Fruit fly (Drosophila melanogaster) whole organism, embryonic: ENCODE results near the gene Nse1.
A peak's percentile ranks its signal among the peaks of the same experiment; 100 is the strongest.

Experiments used
- Aef1 ChIP-seq: fragments of 200-800 bp; sonication (Bioruptor generic); IDR thresholded peaks from 3 replicates; pipeline ENCODE4 v1.3.6; 2022; ENCODE audit warnings: missing biosample characterization, missing genetic modification characterization
- CG11696 ChIP-seq: fragments of 200-800 bp; sonication (Bioruptor generic); IDR thresholded peaks from 2 replicates; pipeline ENCODE4 v1.3.6; 2022; ENCODE audit warnings: missing biosample characterization, missing genetic modification characterization
- CG12744 ChIP-seq: fragments of 200-800 bp; sonication (Bioruptor generic); optimal IDR thresholded peaks from 2 replicates; lab custom pipeline; 2016; ENCODE audit warnings: missing biosample characterization, missing genetic modification characterization
- CG13296 ChIP-seq: fragments of 200-800 bp; sonication (Bioruptor generic); optimal IDR thresholded peaks from 3 replicates; lab custom pipeline; 2018; ENCODE audit warnings: missing biosample characterization, mild to moderate bottlenecking, missing genetic modification characterization
- CG14667 ChIP-seq: fragments of 200-800 bp; sonication (Bioruptor generic); IDR thresholded peaks from 2 replicates; pipeline ENCODE4 v1.3.6; 2022; ENCODE audit warnings: missing biosample characterization, missing genetic modification characterization
- CG14965 ChIP-seq: fragments of 200-800 bp; sonication (Bioruptor generic); optimal IDR thresholded peaks from 2 replicates; lab custom pipeline; 2016; ENCODE audit warnings: missing biosample characterization, missing genetic modification characterization, borderline replicate concordance
- CG1603 ChIP-seq: fragments of 200-800 bp; sonication (Bioruptor generic); optimal IDR thresholded peaks from 2 replicates; lab custom pipeline; 2019; ENCODE audit warnings: missing biosample characterization, mild to moderate bottlenecking, missing genetic modification characterization, moderate library complexity
- CG16779 ChIP-seq: fragments of 200-800 bp; sonication (Bioruptor generic); IDR thresholded peaks from 2 replicates; pipeline ENCODE4 v1.3.6; 2022; ENCODE audit warnings: missing biosample characterization, missing genetic modification characterization
- CG16815 ChIP-seq: fragments of 200-800 bp; sonication (Bioruptor generic); optimal IDR thresholded peaks from 3 replicates; lab custom pipeline; 2017; ENCODE audit warnings: missing biosample characterization, mild to moderate bottlenecking, missing genetic modification characterization
- CG1792 ChIP-seq: fragments of 200-800 bp; sonication (Bioruptor generic); optimal IDR thresholded peaks from 2 replicates; lab custom pipeline; 2016; ENCODE audit warnings: missing biosample characterization, missing genetic modification characterization
- CG32532 ChIP-seq: fragments of 200-800 bp; sonication (Bioruptor generic); IDR thresholded peaks from 2 replicates; pipeline ENCODE4 v1.3.6; 2022; ENCODE audit warnings: missing biosample characterization, missing genetic modification characterization
- CG3281 ChIP-seq: fragments of 200-800 bp; sonication (Bioruptor generic); optimal IDR thresholded peaks from 3 replicates; lab custom pipeline; 2017; ENCODE audit warnings: missing biosample characterization, mild to moderate bottlenecking, missing genetic modification characterization
- CG4707 ChIP-seq: fragments of 200-800 bp; sonication (Bioruptor generic); optimal IDR thresholded peaks from 2 replicates; lab custom pipeline; 2018; ENCODE audit warnings: missing biosample characterization, mild to moderate bottlenecking, missing genetic modification characterization, moderate library complexity
- CG6254 ChIP-seq: fragments of 200-800 bp; sonication (Bioruptor generic); optimal IDR thresholded peaks from 3 replicates; lab custom pipeline; 2017; ENCODE audit warnings: mild to moderate bottlenecking, missing biosample characterization, missing genetic modification reagents, missing genetic modification characterization
- CG7372 ChIP-seq: fragments of 200-800 bp; sonication (Bioruptor generic); IDR thresholded peaks from 2 replicates; pipeline ENCODE4 v1.3.6; 2022; ENCODE audit warnings: missing biosample characterization, missing genetic modification characterization
- CG7556 ChIP-seq: fragments of 200-800 bp; sonication (Bioruptor generic); optimal IDR thresholded peaks from 2 replicates; lab custom pipeline; 2017; ENCODE audit warnings: missing biosample characterization, mild to moderate bottlenecking, missing genetic modification characterization
- CG8281 ChIP-seq: fragments of 200-800 bp; sonication (Bioruptor generic); optimal IDR thresholded peaks from 2 replicates; lab custom pipeline; 2018; ENCODE audit warnings: missing biosample characterization, mild to moderate bottlenecking, missing genetic modification characterization, moderate library complexity
- CG8359 ChIP-seq: fragments of 200-800 bp; sonication (Bioruptor generic); optimal IDR thresholded peaks from 2 replicates; lab custom pipeline; 2017; ENCODE audit warnings: missing biosample characterization, mild to moderate bottlenecking, missing genetic modification characterization, borderline replicate concordance
- CG9727 ChIP-seq: fragments of 200-800 bp; sonication (Bioruptor generic); optimal IDR thresholded peaks from 3 replicates; lab custom pipeline; 2017; ENCODE audit warnings: missing biosample characterization, mild to moderate bottlenecking, missing genetic modification characterization
- CG9932 ChIP-seq: fragments of 200-800 bp; sonication (Bioruptor generic); IDR thresholded peaks from 2 replicates; pipeline ENCODE4 v1.3.6; 2022; ENCODE audit warnings: missing biosample characterization, missing genetic modification characterization
- D ChIP-seq, 2 experiments: fragments of 200-800 bp in 1 of 2; fragments of >200 bp in 1 of 2; sonication (Bioruptor generic) in 1 of 2; optimal IDR thresholded peaks; 2 replicates in 1 of 2; 3 replicates in 1 of 2; lab custom pipeline; 2017; ENCODE audit warnings: mild to moderate bottlenecking in 1 of 2, missing biosample characterization in 1 of 2, missing genetic modification characterization in 1 of 2, missing genetic modification reagents in 1 of 2
- GATAe ChIP-seq: fragments of 200-800 bp; sonication (Bioruptor generic); conservative IDR thresholded peaks from 2 replicates; pipeline ENCODE4 v1.3.6; 2022; ENCODE audit warnings: missing biosample characterization, missing genetic modification characterization
- HmgZ ChIP-seq: fragments of 200-800 bp; sonication (Bioruptor generic); optimal IDR thresholded peaks from 2 replicates; lab custom pipeline; 2018; ENCODE audit warnings: missing biosample characterization, mild to moderate bottlenecking, missing genetic modification characterization
- Hr39 ChIP-seq: fragments of >200 bp; optimal IDR thresholded peaks from 2 replicates; lab custom pipeline; 2017
- Med ChIP-seq: fragments of 200-800 bp; sonication (Bioruptor generic); peaks from one replicate; lab custom pipeline; 2016; ENCODE audit warnings: missing biosample characterization, missing genetic modification characterization, mild to moderate bottlenecking, inconsistent platforms, moderate library complexity
- NC2α ChIP-seq: fragments of 200-800 bp; sonication (Bioruptor generic); optimal IDR thresholded peaks from 2 replicates; lab custom pipeline; 2016; ENCODE audit warnings: missing biosample characterization, missing genetic modification characterization
- Neu2 ChIP-seq: fragments of 200-800 bp; sonication (Bioruptor generic); optimal IDR thresholded peaks from 3 replicates; lab custom pipeline; 2016; ENCODE audit warnings: missing biosample characterization, missing genetic modification characterization, borderline replicate concordance
- Nf-YA ChIP-seq: fragments of 200-800 bp; sonication (Bioruptor generic); IDR thresholded peaks from 2 replicates; pipeline ENCODE4 v1.3.6; 2022; ENCODE audit warnings: missing biosample characterization, missing genetic modification characterization
- Sox100B ChIP-seq: fragments of 200-800 bp; sonication (Bioruptor generic); optimal IDR thresholded peaks from 3 replicates; lab custom pipeline; 2018; ENCODE audit warnings: missing biosample characterization, mild to moderate bottlenecking, missing genetic modification characterization
- Xrp1 ChIP-seq: fragments of 200-800 bp; sonication (Bioruptor generic); IDR thresholded peaks from 2 replicates; pipeline ENCODE4 v1.3.6; 2022; ENCODE audit warnings: missing biosample characterization, missing genetic modification characterization
- al ChIP-seq: fragments of 200-800 bp; sonication (Bioruptor generic); IDR thresholded peaks from 2 replicates; pipeline ENCODE4 v1.3.6; 2022; ENCODE audit warnings: missing biosample characterization, missing genetic modification characterization
- ato ChIP-seq: fragments of 200-800 bp; sonication (Bioruptor generic); IDR thresholded peaks from 2 replicates; pipeline ENCODE4 v1.3.6; 2022; ENCODE audit warnings: missing biosample characterization, missing genetic modification characterization; ENCODE audit not compliant: partially characterized antibody
- bbx ChIP-seq: fragments of 200-800 bp; sonication (Bioruptor generic); IDR thresholded peaks from 2 replicates; pipeline ENCODE4 v1.3.6; 2022; ENCODE audit warnings: missing biosample characterization, missing genetic modification characterization; ENCODE audit not compliant: partially characterized antibody
- bigmax ChIP-seq: fragments of 200-800 bp; sonication (Bioruptor generic); optimal IDR thresholded peaks from 2 replicates; lab custom pipeline; 2018; ENCODE audit warnings: missing biosample characterization, mild to moderate bottlenecking, missing genetic modification characterization
- btn ChIP-seq: fragments of 200-800 bp; sonication (Bioruptor generic); optimal IDR thresholded peaks from 2 replicates; lab custom pipeline; 2016; ENCODE audit warnings: missing biosample characterization, missing genetic modification characterization
- cwo ChIP-seq: fragments of 200-800 bp; sonication (Bioruptor generic); optimal IDR thresholded peaks from 3 replicates; lab custom pipeline; 2017; ENCODE audit warnings: missing biosample characterization, missing genetic modification characterization, mild to moderate bottlenecking, moderate library complexity, missing genetic modification reagents
- danr ChIP-seq: fragments of 200-800 bp; sonication (Bioruptor generic); IDR thresholded peaks from 2 replicates; pipeline ENCODE4 v1.3.6; 2022; ENCODE audit warnings: missing biosample characterization, missing genetic modification characterization
- disco-r ChIP-seq: fragments of 200-800 bp; sonication (Bioruptor generic); optimal IDR thresholded peaks from 2 replicates; lab custom pipeline; 2016; ENCODE audit warnings: missing biosample characterization, missing genetic modification characterization
- dmrt11E ChIP-seq: fragments of 200-800 bp; sonication (Bioruptor generic); optimal IDR thresholded peaks from 3 replicates; lab custom pipeline; 2018; ENCODE audit warnings: missing biosample characterization, mild to moderate bottlenecking, missing genetic modification characterization, moderate library complexity
- eve ChIP-seq, 2 experiments: fragments of >200 bp; optimal IDR thresholded peaks; 2 replicates each; lab custom pipeline; 2017; ENCODE audit warnings: missing biosample characterization in 2 of 2, missing genetic modification characterization in 2 of 2
- eyg ChIP-seq: fragments of 200-800 bp; sonication (Bioruptor generic); optimal IDR thresholded peaks from 3 replicates; lab custom pipeline; 2016; ENCODE audit warnings: missing biosample characterization, missing genetic modification characterization
- hkb ChIP-seq, 2 experiments: fragments of 200-800 bp in 1 of 2; fragments of >200 bp in 1 of 2; sonication (Bioruptor generic) in 1 of 2; IDR thresholded peaks in 1 of 2; optimal IDR thresholded peaks in 1 of 2; 2 replicates each; pipeline versions ENCODE4 v1.3.6 to Lab custom; 2017 to 2022; ENCODE audit warnings: missing biosample characterization in 1 of 2, missing genetic modification characterization in 1 of 2
- hth ChIP-seq: fragments of >200 bp; optimal IDR thresholded peaks from 2 replicates; lab custom pipeline; 2017; ENCODE audit warnings: inconsistent platforms
- insv ChIP-seq, 2 experiments: fragments of 200-800 bp; sonication (Bioruptor generic); optimal IDR thresholded peaks; 3 replicates each; lab custom pipeline; 2016 to 2018; ENCODE audit warnings: missing biosample characterization in 2 of 2, missing genetic modification characterization in 2 of 2
- jigr1 ChIP-seq: fragments of 200-800 bp; sonication (Bioruptor generic); IDR thresholded peaks from 3 replicates; pipeline ENCODE4 v1.3.6; 2022; ENCODE audit warnings: missing biosample characterization, missing genetic modification characterization
- lilli ChIP-seq: fragments of 200-800 bp; sonication (Bioruptor generic); optimal IDR thresholded peaks from 3 replicates; lab custom pipeline; 2016; ENCODE audit warnings: missing biosample characterization, missing genetic modification characterization
- onecut ChIP-seq: fragments of 200-800 bp; sonication (Bioruptor generic); IDR thresholded peaks from 2 replicates; pipeline ENCODE4 v1.3.6; 2022; ENCODE audit warnings: missing biosample characterization, missing genetic modification characterization
- salm ChIP-seq: fragments of 200-800 bp; sonication (Bioruptor generic); optimal IDR thresholded peaks from 2 replicates; lab custom pipeline; 2018; ENCODE audit warnings: missing biosample characterization, mild to moderate bottlenecking, missing genetic modification characterization
- sima ChIP-seq: fragments of 200-800 bp; sonication (Bioruptor generic); optimal IDR thresholded peaks from 2 replicates; lab custom pipeline; 2016; ENCODE audit warnings: missing biosample characterization, missing genetic modification characterization
- tio ChIP-seq: fragments of 200-800 bp; sonication (Bioruptor generic); optimal IDR thresholded peaks from 2 replicates; lab custom pipeline; 2017; ENCODE audit warnings: missing biosample characterization, missing genetic modification characterization, inconsistent platforms
- tup ChIP-seq: fragments of 200-800 bp; sonication (Bioruptor generic); optimal IDR thresholded peaks from 2 replicates; lab custom pipeline; 2016; ENCODE audit warnings: missing biosample characterization, mild to moderate bottlenecking, missing genetic modification characterization, moderate library complexity
- zfh1 ChIP-seq: fragments of 200-800 bp; sonication (Bioruptor generic); IDR thresholded peaks from 3 replicates; pipeline ENCODE4 v1.3.6; 2022; ENCODE audit warnings: missing biosample characterization, missing genetic modification characterization

Gene Nse1

DNA sequence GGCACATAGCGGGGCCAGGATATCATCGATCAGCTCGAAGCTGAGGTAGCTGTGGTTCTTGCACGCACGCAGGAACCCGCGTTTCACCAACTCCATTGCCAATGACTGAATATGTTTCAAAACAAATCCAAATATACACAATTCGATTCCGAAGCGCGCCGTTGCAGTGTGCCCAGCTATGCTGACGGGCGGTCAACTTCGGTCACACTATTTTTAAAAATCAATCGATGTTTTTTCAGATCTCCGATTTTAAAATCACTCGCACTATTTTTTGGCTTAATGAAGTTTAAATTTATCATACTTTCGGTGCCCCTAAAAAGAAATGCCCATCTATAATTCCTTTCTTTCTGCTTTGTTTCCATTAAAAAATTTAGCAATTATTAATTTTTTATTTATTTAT is at the start of gene Nse1 (continued):
- no peak for TF ChIP-seq sima (GFP tag; lab: Kevin White, UChicago)
- no peak for TF ChIP-seq CG13296
- no peak for TF ChIP-seq disco-r (GFP tag; lab: Kevin White, UChicago)
- no peak for TF ChIP-seq jigr1
- no peak for TF ChIP-seq insv (GFP tag; optimal IDR thresholded peaks at IDR 0.05; lab: Kevin White, UChicago)
- TF ChIP-seq Neu2 (GFP tag; lab: Kevin White, UChicago): no peak
- no peak for TF ChIP-seq hkb (optimal IDR thresholded peaks at IDR 0.05; lab: Kevin White, UChicago)
- no peak for TF ChIP-seq hkb (GFP tag; IDR thresholded peaks at IDR 0.05; lab: Robert Waterston, UW)
- no peak for TF ChIP-seq lilli (GFP tag; lab: Kevin White, UChicago)
- TF ChIP-seq CG16815 (GFP tag; lab: Kevin White, UChicago): no peak
- no peak for TF ChIP-seq CG12744 (GFP tag; lab: Kevin White, UChicago)
- no peak for TF ChIP-seq Aef1
- TF ChIP-seq CG8359: no peak
- TF ChIP-seq D (optimal IDR thresholded peaks at IDR 0.05; lab: Kevin White, UChicago): peak; percentile 11
- TF ChIP-seq D (GFP tag; optimal IDR thresholded peaks at IDR 0.05; lab: Kevin White, UChicago): no peak
- TF ChIP-seq CG32532 (GFP tag; lab: Robert Waterston, UW): no peak
- no peak for TF ChIP-seq zfh1 (GFP tag; lab: Robert Waterston, UW)
- TF ChIP-seq onecut (GFP tag; lab: Robert Waterston, UW): peak; percentile 52
- no peak for TF ChIP-seq Nf-YA (GFP tag; lab: Robert Waterston, UW)
- no peak for TF ChIP-seq CG6254 (GFP tag; lab: Kevin White, UChicago)
- no peak for TF ChIP-seq eve (GFP tag; optimal IDR thresholded peaks at IDR 0.05; lab: Kevin White, UChicago)
- peak; percentile 33; the same call in 1 of the 2 replicates for TF ChIP-seq ato (GFP tag; lab: Robert Waterston, UW)
- TF ChIP-seq bbx (GFP tag; lab: Robert Waterston, UW): peak; percentile 79
- peak; percentile 15 for TF ChIP-seq Med (GFP tag; lab: Kevin White, UChicago)
- no peak for TF ChIP-seq CG4707 (GFP tag; lab: Kevin White, UChicago)
- TF ChIP-seq tio (GFP tag; lab: Kevin White, UChicago): no peak
- no peak for TF ChIP-seq tup (GFP tag; lab: Kevin White, UChicago)
- TF ChIP-seq CG3281 (GFP tag; lab: Kevin White, UChicago): no peak
- TF ChIP-seq cwo (GFP tag; lab: Kevin White, UChicago): no peak
- TF ChIP-seq Sox100B (GFP tag; lab: Kevin White, UChicago): no peak
- no peak for TF ChIP-seq CG7556 (GFP tag; lab: Kevin White, UChicago)
- no peak for TF ChIP-seq CG14667
- TF ChIP-seq Xrp1 (GFP tag; lab: Robert Waterston, UW): no peak
- no peak for TF ChIP-seq hth (lab: Kevin White, UChicago)
- no peak for TF ChIP-seq dmrt11E (tag; lab: Kevin White, UChicago)
- no peak for TF ChIP-seq CG7372 (GFP tag; lab: Robert Waterston, UW)
- no peak for TF ChIP-seq CG16779
- no peak for TF ChIP-seq CG9932 (GFP tag; lab: Robert Waterston, UW)
- no peak for TF ChIP-seq CG8281 (tag; lab: Kevin White, UChicago)
- TF ChIP-seq salm (tag; lab: Kevin White, UChicago): no peak
- no peak for TF ChIP-seq GATAe (GFP tag; lab: Robert Waterston, UW)
- TF ChIP-seq al: no peak
- TF ChIP-seq CG9727 (GFP tag; lab: Kevin White, UChicago): no peak
- TF ChIP-seq NC2α: no peak
- no peak for TF ChIP-seq CG1792
- TF ChIP-seq CG11696 (GFP tag; lab: Robert Waterston, UW): no peak
- no peak for TF ChIP-seq bigmax (GFP tag; lab: Kevin White, UChicago)
- no peak for TF ChIP-seq CG14965 (GFP tag; lab: Kevin White, UChicago)
- no peak for TF ChIP-seq Hr39
- TF ChIP-seq HmgZ (tag; lab: Kevin White, UChicago): no peak
- no peak for TF ChIP-seq btn
- no peak for TF ChIP-seq eyg (GFP tag; lab: Kevin White, UChicago)
- no peak for TF ChIP-seq danr (GFP tag; lab: Robert Waterston, UW)
- peak; percentile 66 for TF ChIP-seq CG1603 (tag; lab: Kevin White, UChicago)
